Worm (Caenorhabditis elegans) whole organism, L4/young adult: ENCODE data around the gene T05B4.13.

Experiments
- W03F9.2 ChIP-seq: fragments of 150-350 bp; optimal IDR thresholded peaks from 2 replicates; lab custom pipeline; 2014; ENCODE audit warnings: missing biosample characterization, missing genetic modification characterization
- dao-5 ChIP-seq: sonication (generic microtip); optimal IDR thresholded peaks from 2 replicates; lab custom pipeline; 2016; ENCODE audit warnings: missing genotype, missing genetic modification characterization, moderate library complexity, missing compliant biosample characterization
- him-1 ChIP-seq: sonication (generic microtip); optimal IDR thresholded peaks from 2 replicates; lab custom pipeline; 2016; ENCODE audit warnings: missing genotype, missing genetic modification reagents, missing genetic modification characterization, missing compliant biosample characterization

ce11 chrV:4129604-4130003 is 2.3 kb upstream of the T05B4.13 start, which contains the start of gene phat-4:
- TF ChIP-seq him-1 (tag; lab: Kevin White, UChicago) (no peak), W03F9.2 (no peak), dao-5 (tag; lab: Kevin White, UChicago) (no peak)
